Fruit fly (Drosophila melanogaster): Measurements from ENCODE around the gene ems.

Gene ems

dm6 chr3R:13939353-13940049 lies 37.8 kb downstream of the ems start (continued):
- TF ChIP-seq fkh (GFP tag; optimal IDR thresholded peaks at IDR 0.05): no peak

DNA sequence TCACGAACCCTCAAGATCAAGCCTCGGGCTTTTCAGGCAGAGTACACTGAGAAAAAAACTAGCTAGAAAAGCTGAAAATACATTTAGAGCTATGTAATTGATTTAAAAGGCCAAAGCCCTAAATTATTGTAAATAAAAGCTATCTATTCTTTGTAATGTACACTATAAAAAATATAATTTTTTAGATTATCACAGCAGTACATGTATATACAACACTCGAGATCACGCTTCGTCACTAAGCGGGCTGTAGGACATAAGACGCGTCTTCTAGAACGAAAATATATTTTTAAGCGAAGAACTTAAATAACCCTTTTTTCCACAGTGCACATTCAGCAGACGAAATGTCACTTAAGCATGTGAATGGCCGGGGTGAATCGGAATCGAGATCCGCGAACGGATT lies 39.7 kb downstream of the ems start:
- TF ChIP-seq dsx (GFP tag; optimal IDR thresholded peaks at IDR 0.05; ENCODE audit: poor library complexity, severe bottlenecking) (peak; percentile 41), Eip78C (GFP tag) (peak; percentile 89), CG34406 (GFP tag; optimal IDR thresholded peaks at IDR 0.05) (peak; percentile 43), CG8632 (GFP tag; optimal IDR thresholded peaks at IDR 0.05) (peak; percentile 59), Ets21C (GFP tag; optimal IDR thresholded peaks at IDR 0.05) (peak; percentile 36), Sox15 (GFP tag; optimal IDR thresholded peaks at IDR 0.05) (peak; percentile 30), salr (GFP tag; optimal IDR thresholded peaks at IDR 0.05) (no peak), OdsH (GFP tag; optimal IDR thresholded peaks at IDR 0.05) (peak; percentile 62), spab (GFP tag; optimal IDR thresholded peaks at IDR 0.05) (peak; percentile 61), CG4318 (GFP tag; optimal IDR thresholded peaks at IDR 0.05) (no peak), CG15336 (GFP tag; IDR thresholded peaks at IDR 0.05) (no peak), CG10631 (GFP tag; optimal IDR thresholded peaks at IDR 0.05) (peak; percentile 47), lz (GFP tag; optimal IDR thresholded peaks at IDR 0.05) (peak; percentile 67), CG6854 (GFP tag; optimal IDR thresholded peaks at IDR 0.05) (no peak), CG31627 (GFP tag; optimal IDR thresholded peaks at IDR 0.05) (peak; percentile 59), CG8319 (GFP tag; optimal IDR thresholded peaks at IDR 0.05) (no peak), Sox14 (GFP tag; optimal IDR thresholded peaks at IDR 0.05) (peak; percentile 29), CG6163 (GFP tag; IDR thresholded peaks at IDR 0.05) (peak; percentile 34; the same call in 2 of the 3 replicates), ss (GFP tag; optimal IDR thresholded peaks at IDR 0.05) (peak; percentile 10 to 62), Eip93F (GFP tag; optimal IDR thresholded peaks at IDR 0.05) (no peak), eg (GFP tag; IDR thresholded peaks at IDR 0.05) (no peak), pdm3 (GFP tag; optimal IDR thresholded peaks at IDR 0.05) (peak; percentile 37), Hr38 (GFP tag; optimal IDR thresholded peaks at IDR 0.05) (no peak), Met (GFP tag; optimal IDR thresholded peaks at IDR 0.05) (peak; percentile 67), CG7368 (GFP tag; optimal IDR thresholded peaks at IDR 0.05) (no peak), CG6808 (GFP tag; optimal IDR thresholded peaks at IDR 0.05) (peak; percentile 66), CG11902 (GFP tag; optimal IDR thresholded peaks at IDR 0.05) (peak; percentile 29), CG6792 (GFP tag; optimal IDR thresholded peaks at IDR 0.05) (peak; percentile 38), CG16779 (tag; optimal IDR thresholded peaks at IDR 0.05) (no peak), CG1621 (tag; optimal IDR thresholded peaks at IDR 0.05) (peak; percentile 19), Hr39 (GFP tag; optimal IDR thresholded peaks at IDR 0.05) (peak; percentile 60), achi (GFP tag; optimal IDR thresholded peaks at IDR 0.05) (peak; percentile 53), CG3032 (tag; optimal IDR thresholded peaks at IDR 0.05) (peak; percentile 65), CG11762 (GFP tag; optimal IDR thresholded peaks at IDR 0.05; ENCODE audit: insufficient read depth) (no peak), dac (GFP tag; optimal IDR thresholded peaks at IDR 0.05) (no peak), fd85E (GFP tag; optimal IDR thresholded peaks at IDR 0.05) (no peak), Blimp-1 (GFP tag; optimal IDR thresholded peaks at IDR 0.05) (peak; percentile 19), Lpt (GFP tag; optimal IDR thresholded peaks at IDR 0.05) (no peak), Smox (GFP tag; optimal IDR thresholded peaks at IDR 0.05) (peak; percentile 70), net (GFP tag; optimal IDR thresholded peaks at IDR 0.05) (peak; percentile 45), topi (GFP tag; optimal IDR thresholded peaks at IDR 0.05) (peak; percentile 75), cyc (GFP tag; optimal IDR thresholded peaks at IDR 0.05) (peak; percentile 63), CG32006 (GFP tag; optimal IDR thresholded peaks at IDR 0.05) (no peak), esn (GFP tag; optimal IDR thresholded peaks at IDR 0.05) (peak; percentile 80), CG6276 (GFP tag; optimal IDR thresholded peaks at IDR 0.05) (no peak), CG10669 (GFP tag; optimal IDR thresholded peaks at IDR 0.05) (peak; percentile 55), CG8119 (GFP tag; IDR thresholded peaks at IDR 0.05) (no peak), svp (GFP tag) (peak; percentile 89)
